Worm (Caenorhabditis elegans): ENCODE results near the gene B0464.6.

The B0464.6 gene

ce11 chrIII:9494209-9494608 lies 28.4 kb upstream of the B0464.6 start:
- TF ChIP-seq ceh-14 (tag; optimal IDR thresholded peaks at IDR 0.05) (no peak), sdc-2 (tag; optimal IDR thresholded peaks at IDR 0.05) (no peak), eyg-1 (tag; optimal IDR thresholded peaks at IDR 0.05) (no peak), unc-3 (GFP tag; conservative IDR thresholded peaks at IDR 0.05) (no peak), unc-3 (tag; optimal IDR thresholded peaks at IDR 0.05) (no peak), unc-42 (tag; optimal IDR thresholded peaks at IDR 0.05) (no peak), hlh-13 (GFP tag; optimal IDR thresholded peaks at IDR 0.05) (no peak)

- TF ChIP-seq ceh-31 (tag; optimal IDR thresholded peaks at IDR 0.05): no peak
- no peak for TF ChIP-seq ceh-6 (GFP tag; optimal IDR thresholded peaks at IDR 0.05)
- no peak for TF ChIP-seq ceh-48 (tag; optimal IDR thresholded peaks at IDR 0.05)
These were observed 25.2 kb upstream of the B0464.6 start, which contains the start of the genes dars-1 and ctr-9 for ce11 chrIII:9490783-9491547. dars-1 (minus strand) TSS chrIII:9491215. ctr-9 (plus strand) TSS chrIII:9491396.

- no peak for TF ChIP-seq F13H6.1 (tag; optimal IDR thresholded peaks at IDR 0.05)
- TF ChIP-seq Y22D7AL.16 (tag; optimal IDR thresholded peaks at IDR 0.05): no peak
- TF ChIP-seq ama-1 (optimal IDR thresholded peaks at IDR 0.05): no peak
- TF ChIP-seq elt-2 (tag; optimal IDR thresholded peaks at IDR 0.05): no peak
- no peak for TF ChIP-seq dmd-4 (tag; optimal IDR thresholded peaks at IDR 0.05; ENCODE audit: borderline replicate concordance)
- TF ChIP-seq zip-5 (tag; optimal IDR thresholded peaks at IDR 0.05): no peak
- no peak for TF ChIP-seq ets-4 (tag; optimal IDR thresholded peaks at IDR 0.05)
- TF ChIP-seq hlh-8 (tag; optimal IDR thresholded peaks at IDR 0.05): no peak
- TF ChIP-seq ref-2 (tag; optimal IDR thresholded peaks at IDR 0.05): no peak
- no peak for TF ChIP-seq hlh-15 (tag; optimal IDR thresholded peaks at IDR 0.05)
- no peak for TF ChIP-seq ttx-3 (tag; optimal IDR thresholded peaks at IDR 0.05)
- no peak for TF ChIP-seq madf-2 (tag; optimal IDR thresholded peaks at IDR 0.05)
- TF ChIP-seq fkh-6 (tag; optimal IDR thresholded peaks at IDR 0.05): no peak
- TF ChIP-seq pqm-1 (tag; optimal IDR thresholded peaks at IDR 0.05): no peak
- no peak for TF ChIP-seq ceh-22 (tag; optimal IDR thresholded peaks at IDR 0.05)
- TF ChIP-seq ceh-2 (tag; optimal IDR thresholded peaks at IDR 0.05): no peak
- TF ChIP-seq ceh-24 (tag; optimal IDR thresholded peaks at IDR 0.05): no peak
- no peak for TF ChIP-seq unc-86 (tag; optimal IDR thresholded peaks at IDR 0.05)
- TF ChIP-seq pha-2 (tag; optimal IDR thresholded peaks at IDR 0.05): no peak
These were observed 24.0 kb upstream of the B0464.6 start for ce11 chrIII:9489798-9490197.

- no peak for TF ChIP-seq nfya-1 (tag; optimal IDR thresholded peaks at IDR 0.05)
- no peak for TF ChIP-seq ceh-45 (GFP tag; IDR thresholded peaks at IDR 0.05)
- no peak for TF ChIP-seq hlh-15 (tag; optimal IDR thresholded peaks at IDR 0.05)
- TF ChIP-seq ama-1 (optimal IDR thresholded peaks at IDR 0.05): no peak
- TF ChIP-seq unc-3 (GFP tag; conservative IDR thresholded peaks at IDR 0.05): no peak
- TF ChIP-seq unc-3 (tag; optimal IDR thresholded peaks at IDR 0.05): no peak
- TF ChIP-seq K02D7.2 (tag; optimal IDR thresholded peaks at IDR 0.05): no peak
- no peak for TF ChIP-seq elt-4 (tag; optimal IDR thresholded peaks at IDR 0.05)
- TF ChIP-seq ztf-16 (tag; optimal IDR thresholded peaks at IDR 0.05): no peak
These were observed 22.7 kb upstream of the B0464.6 start, which contains the start of gene nlp-36 for ce11 chrIII:9488431-9488830. nlp-36 (plus strand) TSS chrIII:9488731.

ce11 chrIII:9488027-9488426 lies 22.3 kb upstream of the B0464.6 start:
- TF ChIP-seq dve-1 (tag; optimal IDR thresholded peaks at IDR 0.05): no peak
- no peak for TF ChIP-seq ttx-3 (tag; optimal IDR thresholded peaks at IDR 0.05)

Data from whole organism, late embryonic.